Worm (Caenorhabditis elegans) whole organism, dauer: Measurements from ENCODE around the gene try-5.

Source experiments
- unc-62 ChIP-seq: sonication (generic microtip); optimal IDR thresholded peaks from 2 replicates; lab custom pipeline; 2017; ENCODE audit warnings: missing biosample characterization, missing genetic modification reagents, missing genetic modification characterization

Gene try-5

DNA sequence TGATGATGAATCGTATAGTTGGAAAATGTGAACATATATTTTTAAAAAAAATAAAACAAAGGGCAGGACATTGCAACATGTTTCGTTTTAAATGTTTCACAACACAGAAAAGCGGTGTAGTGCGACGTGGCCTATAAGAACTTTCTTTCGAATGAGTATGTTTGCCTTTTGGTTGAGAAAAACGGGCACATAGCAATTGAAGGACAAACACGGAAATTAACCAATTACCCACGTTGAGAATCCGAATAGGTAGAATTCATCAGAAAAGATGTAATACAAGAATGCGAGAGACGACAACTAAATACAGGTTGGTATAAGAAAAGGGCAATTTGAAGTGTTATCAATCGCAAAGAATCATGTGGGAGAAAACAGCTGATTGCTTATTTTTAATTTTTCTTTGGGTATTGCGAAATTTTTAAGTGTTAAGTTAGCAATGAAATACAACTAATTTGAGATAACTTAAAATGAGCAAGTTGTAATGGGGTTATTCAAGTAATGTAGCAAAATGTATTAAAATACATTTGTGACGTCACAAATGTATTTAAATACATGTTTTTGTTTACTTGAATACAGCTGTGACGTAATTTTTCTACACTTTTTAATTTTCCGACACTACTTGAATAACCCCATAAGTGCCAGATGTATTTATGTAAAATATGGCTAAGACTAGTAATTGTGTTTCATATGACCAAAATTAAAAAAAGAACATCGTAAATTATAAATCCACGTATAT lies 13.4 kb upstream of the try-5 start, which contains the start of gene acl-14:
Gene acl-14 (minus strand): TSS at position 316 of the 733 bp plus-strand sequence.
- no peak for TF ChIP-seq unc-62 (GFP tag; lab: Kevin White, UChicago)

- TF ChIP-seq unc-62 (GFP tag; lab: Kevin White, UChicago) = no peak
These were observed 12.6 kb upstream of the try-5 start, which contains the start of gene ucp-4 for ce11 chrV:9334216-9334615. Gene ucp-4 (plus strand): TSS chrV:9334298.

DNA sequence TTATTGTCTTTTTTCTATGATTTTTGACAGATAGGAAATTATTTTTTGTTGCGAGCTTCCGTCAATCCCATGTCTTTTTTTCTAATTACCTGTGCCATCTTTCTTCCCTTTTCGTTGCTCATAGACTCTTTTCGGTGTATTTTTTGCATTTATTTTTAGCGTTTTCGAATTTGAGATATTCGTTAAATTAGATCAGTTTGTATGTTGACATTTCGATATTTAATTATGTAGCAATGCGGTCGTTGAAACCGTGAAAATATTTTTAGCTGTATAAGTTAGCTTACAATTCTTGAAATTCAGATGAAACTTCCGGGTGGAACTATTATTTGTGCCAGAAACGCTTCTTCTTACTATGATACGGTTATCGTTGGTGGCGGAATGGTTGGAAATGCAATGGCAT lies 10.4 kb upstream of the try-5 start, which contains the start of gene coq-6:
Gene coq-6 (plus strand): TSS at position 301 of the 400 bp plus-strand sequence.
- no peak for TF ChIP-seq unc-62 (GFP tag; lab: Kevin White, UChicago)

- no peak for TF ChIP-seq unc-62 (GFP tag; lab: Kevin White, UChicago)
These were observed 8.4 kb upstream of the try-5 start for ce11 chrV:9338452-9338851.

ce11 chrV:9340318-9340717 lies 6.5 kb upstream of the try-5 start:
- no peak for TF ChIP-seq unc-62 (GFP tag; lab: Kevin White, UChicago)

ce11 chrV:9342965-9343628 lies 3.7 kb upstream of the try-5 start:
- no peak for TF ChIP-seq unc-62 (GFP tag; lab: Kevin White, UChicago)

DNA sequence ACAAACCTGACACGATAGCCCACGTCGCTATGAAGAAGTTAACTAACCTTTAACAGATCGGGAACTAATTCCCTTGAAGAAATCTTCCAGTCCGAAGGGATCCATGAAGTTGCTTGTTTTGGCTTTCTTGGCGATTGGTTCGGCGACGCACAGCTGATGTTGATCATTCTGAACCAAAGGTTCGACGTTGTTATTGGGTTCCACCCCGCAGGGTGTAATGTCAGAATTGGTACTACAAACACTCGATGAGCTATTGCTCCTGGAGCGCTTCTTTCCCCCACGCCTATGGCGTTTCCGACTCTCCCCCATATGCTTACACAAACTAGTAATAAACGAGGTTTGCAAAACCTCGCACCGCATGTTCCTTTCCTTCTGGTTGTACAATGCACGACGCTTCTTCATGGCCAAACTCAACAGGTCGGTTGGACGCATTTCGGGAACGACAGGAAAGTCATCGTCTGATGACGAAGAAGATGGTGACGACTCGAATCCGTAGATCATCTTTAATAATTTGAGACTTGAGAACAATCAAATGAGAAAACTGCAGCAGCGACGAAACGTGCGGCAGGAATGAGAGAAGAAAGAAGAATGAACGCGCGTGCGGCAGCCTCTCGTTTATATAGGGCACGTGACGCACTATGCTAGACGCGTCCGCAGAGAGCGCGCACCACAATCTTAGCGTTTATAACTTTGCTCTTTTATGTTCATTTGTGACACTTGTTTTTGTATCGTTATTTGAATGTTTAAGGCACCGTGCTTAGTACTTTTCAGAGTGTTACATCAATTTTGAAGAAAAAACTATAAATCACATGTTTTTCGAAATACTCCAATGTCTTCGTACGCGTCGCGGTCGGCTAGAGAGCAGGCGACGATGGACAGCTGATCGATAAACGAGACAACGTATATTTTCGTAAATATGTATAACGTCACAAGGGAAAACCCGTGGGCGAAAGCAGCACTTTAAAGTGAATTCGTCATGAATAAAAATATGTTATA lies 2.9 kb upstream of the try-5 start, which contains the start of gene tos-1:
Gene tos-1 (minus strand): TSS at position 575 of the 996 bp plus-strand sequence.
- TF ChIP-seq unc-62 (GFP tag; lab: Kevin White, UChicago) = no peak

DNA sequence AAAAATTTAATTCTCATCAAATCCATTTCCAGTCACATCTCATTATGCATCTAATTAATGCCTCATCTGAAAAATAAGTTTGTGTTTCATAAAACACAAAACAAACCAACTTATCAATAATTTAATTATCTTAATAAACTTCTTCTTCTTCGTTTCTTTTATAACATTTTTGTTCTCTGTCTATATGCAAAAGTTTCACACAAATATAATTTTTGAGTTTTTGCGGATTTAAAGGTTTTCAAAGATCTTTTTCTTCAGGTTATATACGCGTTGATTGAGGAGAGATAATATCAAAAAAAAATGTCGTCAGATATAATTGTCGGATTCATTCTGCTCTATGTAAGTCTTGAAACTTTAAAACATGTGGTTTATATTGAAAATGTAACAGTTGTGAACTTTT lies 2.8 kb downstream of the try-5 start, which contains the start of gene srx-47:
Gene srx-47 (plus strand): TSS at position 301 of the 400 bp plus-strand sequence.
- TF ChIP-seq unc-62 (GFP tag; lab: Kevin White, UChicago) = no peak

DNA sequence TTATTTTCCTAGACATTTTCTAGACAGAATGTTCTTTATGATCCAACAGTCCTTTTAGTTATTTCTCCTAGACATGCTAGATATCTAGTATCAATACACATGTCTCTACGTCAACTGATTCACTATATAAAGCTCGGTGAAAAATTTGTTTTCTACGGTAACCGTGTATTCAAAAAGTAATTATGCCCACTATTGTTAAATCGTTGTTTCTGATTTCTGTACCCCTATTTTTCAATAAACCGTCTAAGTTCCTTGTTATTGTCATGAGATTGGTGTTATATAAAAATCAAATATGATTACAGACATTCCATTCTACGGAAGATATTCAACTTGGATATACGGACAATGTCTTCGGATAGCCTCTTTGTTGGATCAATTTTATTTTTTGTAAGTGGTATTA lies 6.1 kb downstream of the try-5 start, which contains the start of gene srx-46:
Gene srx-46 (plus strand): TSS at position 301 of the 400 bp plus-strand sequence.
- TF ChIP-seq unc-62 (GFP tag; lab: Kevin White, UChicago) = no peak

DNA sequence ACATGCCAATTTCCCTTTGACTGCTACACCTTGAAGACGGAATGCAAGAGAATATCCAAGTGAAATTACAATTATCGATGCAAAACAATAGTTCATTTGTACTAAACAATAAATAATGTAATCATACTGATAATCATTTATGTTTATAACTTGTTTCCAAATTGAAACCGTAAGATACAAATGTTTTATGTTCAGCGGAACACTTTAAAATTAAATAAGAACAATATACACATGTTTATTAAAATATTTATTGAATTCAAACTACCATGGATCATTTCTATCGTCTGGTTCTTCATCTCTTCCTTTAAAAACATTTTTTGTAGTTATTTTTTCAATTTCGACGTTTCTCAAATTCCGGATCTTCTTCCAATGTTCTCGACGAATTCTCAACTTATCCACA lies 8.5 kb downstream of the try-5 start, which contains the start of gene ttr-40:
Gene ttr-40 (minus strand): TSS at position 101 of the 400 bp plus-strand sequence.
- TF ChIP-seq unc-62 (GFP tag; lab: Kevin White, UChicago) = no peak

ce11 chrV:9356345-9356744 lies 9.5 kb downstream of the try-5 start, which contains the start of gene ttr-49:
Gene ttr-49 (minus strand): TSS chrV:9356515.
- no peak for TF ChIP-seq unc-62 (GFP tag; lab: Kevin White, UChicago)

DNA sequence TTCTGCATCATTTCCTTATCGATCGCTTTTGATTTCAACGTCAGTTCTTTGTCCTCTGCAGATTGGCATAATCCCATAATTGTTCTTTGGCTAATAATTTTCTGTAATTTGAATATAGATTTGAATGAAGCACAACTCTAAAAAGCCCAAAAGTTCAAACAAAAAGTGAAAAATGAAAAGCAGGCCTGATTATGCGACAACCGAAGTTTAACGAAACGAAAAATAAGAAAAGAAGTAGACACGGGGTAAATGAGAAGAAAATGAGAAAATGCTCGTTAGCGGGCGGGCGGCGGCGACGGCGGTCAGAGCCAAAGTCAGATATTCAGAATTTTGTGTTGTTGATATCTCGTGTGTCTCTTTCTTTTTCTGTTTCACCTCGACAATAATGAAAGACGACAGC lies 12.8 kb downstream of the try-5 start, which contains the start of gene gpa-3:
Gene gpa-3 (minus strand): TSS at position 101 of the 400 bp plus-strand sequence.
- TF ChIP-seq unc-62 (GFP tag; lab: Kevin White, UChicago) = no peak

DNA sequence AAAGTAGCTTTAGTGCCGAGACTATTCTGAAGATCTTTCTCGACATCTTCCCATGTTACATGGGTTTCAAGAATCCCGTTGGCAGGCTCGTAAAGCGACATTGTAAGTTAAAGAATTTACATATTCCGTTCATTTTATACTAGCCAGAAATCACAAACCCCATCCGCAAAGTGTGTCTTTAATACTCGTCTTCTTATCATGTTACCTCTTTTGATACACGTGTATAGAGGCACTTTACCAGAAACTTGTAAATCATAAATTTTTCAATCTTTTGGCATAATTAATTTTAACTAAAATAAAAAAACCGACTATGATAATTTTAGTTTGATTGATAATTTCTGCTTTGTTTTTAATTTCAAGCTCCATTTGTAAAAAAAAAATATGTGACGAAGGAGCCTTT lies 24.1 kb downstream of the try-5 start, which contains the start of gene E02C12.6:
Gene E02C12.6 (minus strand): TSS at position 101 of the 400 bp plus-strand sequence.
- TF ChIP-seq unc-62 (GFP tag; lab: Kevin White, UChicago) = no peak

DNA sequence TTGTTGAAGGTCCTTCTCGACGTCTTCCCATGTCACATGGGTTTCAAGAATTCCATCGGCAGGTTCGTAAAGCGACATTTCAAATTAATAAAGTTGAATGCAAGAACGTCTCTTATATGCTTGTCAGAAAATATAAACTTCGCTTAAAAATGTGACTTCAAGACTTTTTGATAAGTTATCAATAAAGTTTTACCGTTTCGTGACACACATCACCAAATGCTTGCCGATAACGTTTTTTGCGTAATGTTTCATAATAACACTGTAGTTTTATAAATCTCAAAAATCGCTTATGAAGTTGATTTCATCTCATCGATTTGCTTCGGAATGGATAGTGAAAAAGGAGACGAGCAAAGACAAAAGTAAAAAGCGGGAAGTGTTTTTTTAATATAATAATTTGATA lies 26.6 kb downstream of the try-5 start, which contains the start of gene E02C12.8:
Gene E02C12.8 (minus strand): TSS at position 141 of the 400 bp plus-strand sequence.
- TF ChIP-seq unc-62 (GFP tag; lab: Kevin White, UChicago) = no peak

- no peak for TF ChIP-seq unc-62 (GFP tag; lab: Kevin White, UChicago)
These were observed 28.5 kb downstream of the try-5 start, which contains the start of gene E02C12.9 for ce11 chrV:9375378-9375777. Gene E02C12.9 (minus strand): TSS chrV:9375478.
